Fruit fly (Drosophila melanogaster) whole organism, embryonic: ENCODE data around the gene CG5381.

ENCODE experiments used
- Atf-2 ChIP-seq: fragments of 200-800 bp; sonication (Bioruptor generic); optimal IDR thresholded peaks from 2 replicates; lab custom pipeline; 2016; ENCODE audit warnings: missing biosample characterization, missing genetic modification characterization
- B-H1 ChIP-seq: fragments of 200-800 bp; sonication (Bioruptor generic); IDR thresholded peaks from 3 replicates; pipeline ENCODE4 v1.3.6; 2022; ENCODE audit warnings: missing biosample characterization, missing genetic modification characterization
- CG10147 ChIP-seq: fragments of 200-800 bp; sonication (Bioruptor generic); optimal IDR thresholded peaks from 2 replicates; lab custom pipeline; 2019; ENCODE audit warnings: missing biosample characterization, mild to moderate bottlenecking, missing genetic modification characterization, moderate library complexity
- CG11085 ChIP-seq: fragments of 200-800 bp; sonication (Bioruptor generic); IDR thresholded peaks from 2 replicates; pipeline ENCODE4 v1.3.6; 2022; ENCODE audit warnings: missing biosample characterization, missing genetic modification characterization
- CG12942 ChIP-seq: fragments of 200-800 bp; sonication (Bioruptor generic); optimal IDR thresholded peaks from 3 replicates; lab custom pipeline; 2016; ENCODE audit warnings: missing biosample characterization, missing genetic modification characterization
- CG1529 ChIP-seq: fragments of 200-800 bp; sonication (Bioruptor generic); optimal IDR thresholded peaks from 3 replicates; lab custom pipeline; 2018; ENCODE audit warnings: missing biosample characterization, missing genetic modification characterization
- CG15696 ChIP-seq: fragments of 200-800 bp; sonication (Bioruptor generic); optimal IDR thresholded peaks from 2 replicates; lab custom pipeline; 2019; ENCODE audit warnings: missing biosample characterization, mild to moderate bottlenecking, missing genetic modification characterization, moderate library complexity
- CG1603 ChIP-seq: fragments of 200-800 bp; sonication (Bioruptor generic); optimal IDR thresholded peaks from 2 replicates; lab custom pipeline; 2019; ENCODE audit warnings: missing biosample characterization, mild to moderate bottlenecking, missing genetic modification characterization, moderate library complexity
- CG18619 ChIP-seq: fragments of 200-800 bp; sonication (Bioruptor generic); optimal IDR thresholded peaks from 3 replicates; lab custom pipeline; 2017; ENCODE audit warnings: missing biosample characterization, mild to moderate bottlenecking, missing genetic modification characterization
- CG2199 ChIP-seq: fragments of 200-800 bp; sonication (Bioruptor generic); IDR thresholded peaks from 3 replicates; pipeline ENCODE4 v1.3.6; 2022; ENCODE audit warnings: missing biosample characterization, missing genetic modification characterization
- CG34376 ChIP-seq: fragments of 200-800 bp; sonication (Bioruptor generic); optimal IDR thresholded peaks from 2 replicates; lab custom pipeline; 2018; ENCODE audit warnings: missing biosample characterization, mild to moderate bottlenecking, missing genetic modification characterization
- CG4617 ChIP-seq: fragments of 200-800 bp; sonication (Bioruptor generic); optimal IDR thresholded peaks from 3 replicates; lab custom pipeline; 2016; ENCODE audit warnings: missing biosample characterization, missing genetic modification characterization, borderline replicate concordance
- CG4820 ChIP-seq: fragments of 200-800 bp; sonication (Bioruptor generic); optimal IDR thresholded peaks from 3 replicates; lab custom pipeline; 2016; ENCODE audit warnings: missing biosample characterization, missing genetic modification characterization
- CG6254 ChIP-seq: fragments of 200-800 bp; sonication (Bioruptor generic); optimal IDR thresholded peaks from 3 replicates; lab custom pipeline; 2017; ENCODE audit warnings: mild to moderate bottlenecking, missing biosample characterization, missing genetic modification reagents, missing genetic modification characterization
- CG6654 ChIP-seq: fragments of 200-800 bp; sonication (Bioruptor generic); optimal IDR thresholded peaks from 2 replicates; lab custom pipeline; 2017; ENCODE audit warnings: missing biosample characterization, mild to moderate bottlenecking, missing genetic modification characterization
- CG7372 ChIP-seq: fragments of 200-800 bp; sonication (Bioruptor generic); IDR thresholded peaks from 2 replicates; pipeline ENCODE4 v1.3.6; 2022; ENCODE audit warnings: missing biosample characterization, missing genetic modification characterization
- CG8290 ChIP-seq, 3 experiments: fragments of 200-800 bp; sonication (Bioruptor generic); optimal IDR thresholded peaks; 2 replicates each; lab custom pipeline; 2016 to 2019; ENCODE audit warnings: missing biosample characterization in 3 of 3, missing genetic modification characterization in 3 of 3, mild to moderate bottlenecking in 2 of 3, moderate library complexity in 1 of 3
- CG8924 ChIP-seq: fragments of 200-800 bp; optimal IDR thresholded peaks from 3 replicates; lab custom pipeline; 2019; ENCODE audit warnings: missing biosample characterization, mild to moderate bottlenecking, missing genetic modification characterization, moderate library complexity
- D19B ChIP-seq: fragments of 200-800 bp; sonication (Bioruptor generic); optimal IDR thresholded peaks from 2 replicates; lab custom pipeline; 2017; ENCODE audit warnings: missing biosample characterization, mild to moderate bottlenecking, missing genetic modification characterization
- Fer3 ChIP-seq: fragments of 200-800 bp; sonication (Bioruptor generic); optimal IDR thresholded peaks from 2 replicates; lab custom pipeline; 2018; ENCODE audit warnings: missing biosample characterization, mild to moderate bottlenecking, missing genetic modification characterization, moderate library complexity
- HLH54F ChIP-seq: fragments of 200-800 bp; sonication (Bioruptor generic); optimal IDR thresholded peaks from 3 replicates; lab custom pipeline; 2016; ENCODE audit warnings: missing biosample characterization, missing genetic modification characterization
- Hmr ChIP-seq: fragments of 200-800 bp; sonication (Bioruptor generic); optimal IDR thresholded peaks from 3 replicates; lab custom pipeline; 2017; ENCODE audit warnings: mild to moderate bottlenecking, missing biosample characterization, missing genetic modification reagents, missing genetic modification characterization
- Kr ChIP-seq: fragments of 200-800 bp; sonication (Bioruptor generic); optimal IDR thresholded peaks from 2 replicates; lab custom pipeline; 2017; ENCODE audit warnings: missing biosample characterization, mild to moderate bottlenecking, missing genetic modification characterization
- Mad ChIP-seq: fragments of 200-800 bp; sonication (Bioruptor generic); optimal IDR thresholded peaks from 2 replicates; lab custom pipeline; 2016; ENCODE audit warnings: missing biosample characterization, missing genetic modification characterization
- NfI ChIP-seq: fragments of 200-800 bp; sonication (Bioruptor generic); optimal IDR thresholded peaks from 3 replicates; lab custom pipeline; 2018; ENCODE audit warnings: missing biosample characterization, mild to moderate bottlenecking, missing genetic modification characterization, moderate library complexity
- Rx ChIP-seq: fragments of 200-800 bp; sonication (Bioruptor generic); IDR thresholded peaks from 2 replicates; pipeline ENCODE4 v1.3.6; 2022; ENCODE audit warnings: missing biosample characterization, missing genetic modification characterization
- Scr ChIP-seq: fragments of 200-800 bp; sonication (Bioruptor generic); IDR thresholded peaks from 2 replicates; pipeline ENCODE4 v1.3.6; 2022; ENCODE audit warnings: missing biosample characterization, missing genetic modification characterization; ENCODE audit not compliant: partially characterized antibody
- Side ChIP-seq: fragments of 200-800 bp; sonication (Bioruptor generic); optimal IDR thresholded peaks from 2 replicates; lab custom pipeline; 2016; ENCODE audit warnings: missing biosample characterization, missing genetic modification characterization
- Xrp1 ChIP-seq: fragments of 200-800 bp; sonication (Bioruptor generic); IDR thresholded peaks from 2 replicates; pipeline ENCODE4 v1.3.6; 2022; ENCODE audit warnings: missing biosample characterization, missing genetic modification characterization
- abd-A ChIP-seq: fragments of 200-800 bp; sonication (Bioruptor generic); optimal IDR thresholded peaks from 3 replicates; lab custom pipeline; 2019; ENCODE audit warnings: missing biosample characterization, mild to moderate bottlenecking, missing genetic modification characterization, moderate library complexity
- bcd ChIP-seq: fragments of 200-800 bp; sonication (Bioruptor generic); optimal IDR thresholded peaks from 2 replicates; lab custom pipeline; 2017; ENCODE audit warnings: missing biosample characterization, mild to moderate bottlenecking, missing genetic modification characterization
- cad ChIP-seq: fragments of >200 bp; optimal IDR thresholded peaks from 2 replicates; lab custom pipeline; 2017; ENCODE audit warnings: missing biosample characterization, missing genetic modification characterization
- chif ChIP-seq, 2 experiments: fragments of 200-800 bp; sonication (Bioruptor generic); optimal IDR thresholded peaks; 3 replicates each; lab custom pipeline; 2016; ENCODE audit warnings: missing biosample characterization in 2 of 2, missing genetic modification characterization in 2 of 2
- dmrt11E ChIP-seq: fragments of 200-800 bp; sonication (Bioruptor generic); optimal IDR thresholded peaks from 3 replicates; lab custom pipeline; 2018; ENCODE audit warnings: missing biosample characterization, mild to moderate bottlenecking, missing genetic modification characterization, moderate library complexity
- dysf ChIP-seq: fragments of 200-800 bp; sonication (Bioruptor generic); IDR thresholded peaks from 3 replicates; pipeline ENCODE4 v1.3.6; 2022; ENCODE audit warnings: missing biosample characterization, missing genetic modification characterization
- en ChIP-seq: fragments of 200-800 bp; sonication (Bioruptor generic); optimal IDR thresholded peaks from 2 replicates; lab custom pipeline; 2016; ENCODE audit warnings: missing biosample characterization, missing genetic modification characterization
- ind ChIP-seq: fragments of 200-800 bp; sonication (Bioruptor generic); optimal IDR thresholded peaks from 3 replicates; lab custom pipeline; 2016; ENCODE audit warnings: missing biosample characterization, missing genetic modification characterization
- jigr1 ChIP-seq: fragments of 200-800 bp; sonication (Bioruptor generic); IDR thresholded peaks from 3 replicates; pipeline ENCODE4 v1.3.6; 2022; ENCODE audit warnings: missing biosample characterization, missing genetic modification characterization
- kay ChIP-seq: fragments of 200-800 bp; sonication (Bioruptor generic); optimal IDR thresholded peaks from 2 replicates; lab custom pipeline; 2016; ENCODE audit warnings: missing biosample characterization, missing genetic modification characterization
- ken ChIP-seq: fragments of 200-800 bp; sonication (Bioruptor generic); IDR thresholded peaks from 3 replicates; pipeline ENCODE4 v1.3.6; 2022; ENCODE audit warnings: missing biosample characterization, missing genetic modification characterization
- lab ChIP-seq: fragments of 200-800 bp; sonication (Bioruptor generic); optimal IDR thresholded peaks from 3 replicates; lab custom pipeline; 2017; ENCODE audit warnings: missing biosample characterization, missing genetic modification characterization, mild to moderate bottlenecking, moderate library complexity, missing genetic modification reagents
- lmd ChIP-seq: fragments of 200-800 bp; sonication (Bioruptor generic); IDR thresholded peaks from 2 replicates; pipeline ENCODE4 v1.3.6; 2022; ENCODE audit warnings: missing biosample characterization, missing genetic modification characterization
- nau ChIP-seq: fragments of 200-800 bp; sonication (Bioruptor generic); optimal IDR thresholded peaks from 3 replicates; lab custom pipeline; 2017; ENCODE audit warnings: missing biosample characterization, mild to moderate bottlenecking, missing genetic modification characterization, missing genetic modification reagents
- pho ChIP-seq: fragments of 200-800 bp; sonication (Bioruptor generic); optimal IDR thresholded peaks from 2 replicates; lab custom pipeline; 2016; ENCODE audit warnings: missing biosample characterization, missing genetic modification characterization
- ranshi ChIP-seq: fragments of 200-800 bp; sonication (Bioruptor generic); IDR thresholded peaks from 2 replicates; pipeline ENCODE4 v1.3.6; 2022; ENCODE audit warnings: missing biosample characterization, missing genetic modification characterization
- row ChIP-seq: fragments of 200-800 bp; sonication (Bioruptor generic); IDR thresholded peaks from 3 replicates; pipeline ENCODE4 v1.3.6; 2022; ENCODE audit warnings: missing biosample characterization, missing genetic modification characterization
- shn ChIP-seq: fragments of 200-800 bp; sonication (Bioruptor generic); optimal IDR thresholded peaks from 3 replicates; lab custom pipeline; 2016; ENCODE audit warnings: missing biosample characterization, missing genetic modification characterization
- sqz ChIP-seq: fragments of 200-800 bp; sonication (Bioruptor generic); optimal IDR thresholded peaks from 3 replicates; lab custom pipeline; 2018; ENCODE audit warnings: missing biosample characterization, mild to moderate bottlenecking, missing genetic modification characterization
- sr ChIP-seq: fragments of 200-800 bp; sonication (Bioruptor generic); IDR thresholded peaks from 3 replicates; pipeline ENCODE4 v1.3.6; 2022; ENCODE audit warnings: missing biosample characterization, missing genetic modification characterization
- ssp ChIP-seq: fragments of 200-800 bp; sonication (Bioruptor generic); IDR thresholded peaks from 2 replicates; pipeline ENCODE4 v1.3.6; 2022; ENCODE audit warnings: missing biosample characterization, missing genetic modification characterization
- unpg ChIP-seq: fragments of 200-800 bp; sonication (Bioruptor generic); optimal IDR thresholded peaks from 3 replicates; lab custom pipeline; 2018; ENCODE audit warnings: missing biosample characterization, mild to moderate bottlenecking, missing genetic modification characterization, moderate library complexity
- usp ChIP-seq: fragments of >200 bp; optimal IDR thresholded peaks from 2 replicates; lab custom pipeline; 2017; ENCODE audit warnings: missing biosample characterization, missing genetic modification characterization

Gene CG5381

dm6 chr2L:10276846-10277245 lies 46.1 kb downstream of the CG5381 start (continued):
- TF ChIP-seq cad = no peak
- no peak for TF ChIP-seq sr (GFP tag; lab: Robert Waterston, UW)
- peak; percentile 25 for TF ChIP-seq CG4820 (GFP tag; lab: Kevin White, UChicago)
- TF ChIP-seq Scr (GFP tag; lab: Robert Waterston, UW) = no peak
- TF ChIP-seq bcd = no peak
- TF ChIP-seq lmd (GFP tag; lab: Robert Waterston, UW) = no peak
- TF ChIP-seq CG12942 (GFP tag; lab: Kevin White, UChicago) = no peak
- TF ChIP-seq ken (GFP tag; lab: Robert Waterston, UW) = 0 out of 3 replicates have a peak, but pooled peaks have one; percentile 46
- TF ChIP-seq pho (GFP tag; lab: Kevin White, UChicago) = no peak
- TF ChIP-seq CG18619 (GFP tag; lab: Kevin White, UChicago) = no peak
- TF ChIP-seq CG1603 (tag; lab: Kevin White, UChicago) = peak; percentile 65
- TF ChIP-seq CG34376 = no peak
- no peak for TF ChIP-seq Rx (GFP tag; lab: Robert Waterston, UW)
- TF ChIP-seq lab = no peak
- no peak for TF ChIP-seq CG8924 (tag; lab: Kevin White, UChicago)
- no peak for TF ChIP-seq CG1529 (GFP tag; lab: Kevin White, UChicago)
- no peak for TF ChIP-seq D19B (GFP tag; lab: Kevin White, UChicago)
- TF ChIP-seq shn = peak; percentile 10
- TF ChIP-seq CG10147 (GFP tag; lab: Kevin White, UChicago) = no peak
- no peak for TF ChIP-seq kay (GFP tag; lab: Kevin White, UChicago)
- TF ChIP-seq B-H1 = no peak
- 0 out of 3 replicates have a peak, but pooled peaks have one; percentile 34 for TF ChIP-seq CG2199 (GFP tag; lab: Robert Waterston, UW)
- no peak for TF ChIP-seq HLH54F (GFP tag; lab: Kevin White, UChicago)
- TF ChIP-seq CG15696 = no peak
- TF ChIP-seq Mad (GFP tag; lab: Kevin White, UChicago) = no peak
- TF ChIP-seq CG4617 (GFP tag; lab: Kevin White, UChicago) = peak; percentile 0
- TF ChIP-seq dysf = no peak
- no peak for TF ChIP-seq ssp (GFP tag; lab: Robert Waterston, UW)
- peak; percentile 1 for TF ChIP-seq en
- TF ChIP-seq Hmr (GFP tag; lab: Kevin White, UChicago) = no peak
- no peak for TF ChIP-seq NfI (GFP tag; lab: Kevin White, UChicago)
- TF ChIP-seq sqz (GFP tag; lab: Kevin White, UChicago) = no peak
- TF ChIP-seq abd-A = no peak
- no peak for TF ChIP-seq Atf-2 (GFP tag; lab: Kevin White, UChicago)
- TF ChIP-seq chif (GFP tag; optimal IDR thresholded peaks at IDR 0.05; lab: Kevin White, UChicago) = no peak
- no peak for TF ChIP-seq CG8290 (GFP tag; optimal IDR thresholded peaks at IDR 0.05; lab: Kevin White, UChicago)
- no peak for TF ChIP-seq CG8290 (tag; optimal IDR thresholded peaks at IDR 0.05; lab: Kevin White, UChicago)
- no peak for TF ChIP-seq CG6254 (GFP tag; lab: Kevin White, UChicago)
- no peak for TF ChIP-seq usp
- no peak for TF ChIP-seq ranshi (GFP tag; lab: Robert Waterston, UW)
- TF ChIP-seq unpg (GFP tag; lab: Kevin White, UChicago) = no peak
- no peak for TF ChIP-seq CG7372 (GFP tag; lab: Robert Waterston, UW)
- TF ChIP-seq CG11085 = no peak
- no peak for TF ChIP-seq jigr1 (GFP tag; lab: Robert Waterston, UW)
- TF ChIP-seq Fer3 (tag; lab: Kevin White, UChicago) = no peak
- peak; percentile 39 for TF ChIP-seq Side (GFP tag; lab: Kevin White, UChicago)
- peak; percentile 14; the same call in 1 of the 2 replicates for TF ChIP-seq Xrp1
- TF ChIP-seq ind (GFP tag; lab: Kevin White, UChicago) = peak; percentile 7
- TF ChIP-seq dmrt11E (tag; lab: Kevin White, UChicago) = no peak
- TF ChIP-seq nau (GFP tag; lab: Kevin White, UChicago) = no peak
- TF ChIP-seq Kr (GFP tag; lab: Kevin White, UChicago) = no peak
- no peak for TF ChIP-seq CG6654 (GFP tag; lab: Kevin White, UChicago)
- TF ChIP-seq row (GFP tag; lab: Robert Waterston, UW) = peak; percentile 37; the same call in 1 of the 3 replicates
